Worm (Caenorhabditis elegans): ENCODE results near the gene C29E4.9.

Gene C29E4.9

DNA sequence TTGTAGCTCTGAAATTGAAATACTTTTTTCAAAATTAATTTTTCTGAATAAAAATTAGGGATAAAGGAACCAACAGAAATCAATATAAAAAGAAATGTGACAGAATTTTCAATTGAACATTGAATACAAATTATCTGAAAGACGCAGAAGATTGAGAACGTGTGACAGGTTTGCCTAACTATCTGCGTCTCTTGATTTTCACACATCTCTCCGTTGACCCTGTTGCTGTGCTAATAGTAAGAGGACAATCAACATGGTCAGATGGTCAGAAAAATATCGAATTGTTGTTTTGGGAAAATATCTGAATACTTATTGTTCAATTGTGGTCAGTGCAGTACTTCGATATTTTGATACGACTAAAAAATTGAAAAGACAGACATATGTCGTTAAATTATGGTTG, 45.2 kb downstream of the C29E4.9 start, which contains the start of gene ZK688.7 (continued):
- TF ChIP-seq vab-15 (tag; optimal IDR thresholded peaks at IDR 0.05) = no peak
- TF ChIP-seq lin-35 (GFP tag; optimal IDR thresholded peaks at IDR 0.05) = peak in 1 of 2 experiments; percentile 68
- TF ChIP-seq mdl-1 (tag; optimal IDR thresholded peaks at IDR 0.05) = peak in 1 of 2 experiments; percentile 15
- TF ChIP-seq elt-3 (tag; optimal IDR thresholded peaks at IDR 0.05) = peak in 1 of 6 experiments; percentile 63
- TF ChIP-seq nhr-19 (GFP tag; conservative IDR thresholded peaks at IDR 0.05) = no peak
- TF ChIP-seq Y116A8C.19 (tag; optimal IDR thresholded peaks at IDR 0.05; ENCODE audit: borderline replicate concordance) = no peak
- TF ChIP-seq F16B12.6 (tag; optimal IDR thresholded peaks at IDR 0.05) = no peak
- TF ChIP-seq efl-3 (GFP tag; optimal IDR thresholded peaks at IDR 0.05) = no peak
- TF ChIP-seq nhr-11 (tag; optimal IDR thresholded peaks at IDR 0.05) = no peak
- peak; percentile 1 to 30 for TF ChIP-seq efl-1 (optimal IDR thresholded peaks at IDR 0.05)
- TF ChIP-seq efl-1 (GFP tag; optimal IDR thresholded peaks at IDR 0.05 in 1 of 2) = peak; percentile 19 to 71
- no peak for TF ChIP-seq alr-1 (tag; optimal IDR thresholded peaks at IDR 0.05; ENCODE audit: borderline replicate concordance)
- peak; percentile 57 for TF ChIP-seq nhr-20 (tag; optimal IDR thresholded peaks at IDR 0.05)
- no peak for TF ChIP-seq tlp-1 (tag; optimal IDR thresholded peaks at IDR 0.05)

DNA sequence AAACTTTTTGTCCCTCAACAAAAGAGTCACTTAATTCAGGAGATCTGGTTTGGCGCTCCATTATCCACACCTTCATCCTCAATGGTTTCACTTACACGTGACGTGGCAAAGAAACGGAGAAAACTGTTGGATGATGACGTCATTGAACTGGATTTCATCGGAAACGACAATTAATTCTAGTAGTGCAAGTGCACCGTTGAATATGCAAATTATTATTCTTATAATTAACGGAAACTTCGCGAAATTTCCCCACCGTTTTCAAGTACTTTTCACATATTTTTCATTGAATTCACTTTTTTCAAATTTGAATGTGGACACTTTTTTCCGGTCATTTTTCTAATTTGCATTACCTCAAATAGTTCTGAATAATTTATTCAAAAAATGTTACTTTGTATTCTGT, 47.6 kb downstream of the C29E4.9 start, which contains the start of gene ZK688.1:
Gene ZK688.1, plus strand, starts transcription at position 301 of the 400 bp plus-strand sequence.
- TF ChIP-seq pag-3 (tag; optimal IDR thresholded peaks at IDR 0.05; ENCODE audit: borderline replicate concordance, insufficient read depth) = no peak
- TF ChIP-seq efl-1 (optimal IDR thresholded peaks at IDR 0.05) = no peak
- TF ChIP-seq efl-1 (GFP tag; optimal IDR thresholded peaks at IDR 0.05 in 1 of 2) = peak in 1 of 2 experiments; percentile 52

DNA sequence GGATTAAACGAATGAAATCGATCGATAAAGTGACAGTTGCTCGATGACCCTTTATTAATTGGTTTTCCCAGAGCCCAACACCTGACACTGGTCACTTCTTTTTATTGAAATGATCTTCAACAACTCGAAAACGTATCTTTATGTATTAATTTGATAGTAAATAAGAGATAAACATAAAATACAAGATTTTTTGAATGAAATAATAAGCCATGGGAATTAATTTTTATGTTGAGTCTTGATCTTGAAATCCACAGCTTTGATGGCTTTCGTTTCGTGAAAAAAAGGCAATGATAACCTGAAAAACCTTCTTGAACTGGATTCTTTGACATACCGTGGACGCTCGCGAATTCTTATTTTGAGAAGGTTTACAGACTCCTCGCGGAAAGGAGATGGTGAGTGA, 49.4 kb downstream of the C29E4.9 start, which contains the start of gene pcp-5:
Gene pcp-5, minus strand, starts transcription at position 101 of the 400 bp plus-strand sequence.
- TF ChIP-seq snpc-4 (tag; optimal IDR thresholded peaks at IDR 0.05) = no peak
- TF ChIP-seq rnt-1 (tag; optimal IDR thresholded peaks at IDR 0.05) = peak; percentile 48
- TF ChIP-seq nhr-71 (tag; optimal IDR thresholded peaks at IDR 0.05) = peak; percentile 36
- no peak for TF ChIP-seq zip-4 (GFP tag; optimal IDR thresholded peaks at IDR 0.05)
